Worm (Caenorhabditis elegans) whole organism, early embryonic: ENCODE data around the gene F09A5.3.

Experiments used
- F13C5.2 ChIP-seq: sonication (generic microtip); optimal IDR thresholded peaks from 2 replicates; lab custom pipeline; 2017; ENCODE audit warnings: mild to moderate bottlenecking, missing genetic modification characterization, inconsistent platforms, missing compliant biosample characterization
- aly-1 ChIP-seq: sonication (generic microtip); optimal IDR thresholded peaks from 2 replicates; lab custom pipeline; 2016; ENCODE audit warnings: missing genetic modification characterization, missing compliant biosample characterization
- ama-1 ChIP-seq: fragments of 150-350 bp; optimal IDR thresholded peaks from 2 replicates; lab custom pipeline; 2014
- ceh-13 ChIP-seq: fragments of 200-800 bp; sonication (Bioruptor generic); optimal IDR thresholded peaks from 2 replicates; lab custom pipeline; 2018; ENCODE audit warnings: mild to moderate bottlenecking, missing genetic modification characterization, missing compliant biosample characterization
- ceh-36 ChIP-seq: sonication (generic microtip); optimal IDR thresholded peaks from 2 replicates; lab custom pipeline; 2016; ENCODE audit warnings: missing genetic modification characterization, inconsistent platforms, missing compliant biosample characterization
- hmbx-1 ChIP-seq: sonication (generic microtip); optimal IDR thresholded peaks from 2 replicates; lab custom pipeline; 2016; ENCODE audit warnings: mild to moderate bottlenecking, missing genetic modification characterization, missing compliant biosample characterization
- hmg-4 ChIP-seq: fragments of 200-800 bp; sonication (Bioruptor generic); optimal IDR thresholded peaks from 2 replicates; lab custom pipeline; 2018; ENCODE audit warnings: mild to moderate bottlenecking, missing genetic modification characterization, missing compliant biosample characterization
- hnd-1 ChIP-seq: sonication (generic microtip); optimal IDR thresholded peaks from 2 replicates; lab custom pipeline; 2016; ENCODE audit warnings: missing genetic modification characterization, missing compliant biosample characterization
- pes-1 ChIP-seq: fragments of 200-800 bp; sonication (Bioruptor generic); IDR thresholded peaks from 2 replicates; pipeline ENCODE4 v1.3.6; 2022; ENCODE audit warnings: missing genetic modification reagents, missing genetic modification characterization, missing compliant biosample characterization
- scrt-1 ChIP-seq: fragments of 200-800 bp; sonication (Bioruptor generic); IDR thresholded peaks from 2 replicates; pipeline ENCODE4 v1.3.6; 2022; ENCODE audit warnings: missing genetic modification characterization, missing compliant biosample characterization
- tbx-11 ChIP-seq: fragments of 200-800 bp; sonication (Bioruptor generic); IDR thresholded peaks from 2 replicates; pipeline ENCODE4 v1.3.6; 2022; ENCODE audit warnings: missing genetic modification characterization, missing compliant biosample characterization
- tbx-37 ChIP-seq: fragments of 200-800 bp; sonication (Bioruptor generic); conservative IDR thresholded peaks from 2 replicates; pipeline ENCODE4 v1.3.6; 2022; ENCODE audit warnings: missing genetic modification reagents, missing genetic modification characterization, missing compliant biosample characterization
- tra-4 ChIP-seq: sonication (generic microtip); optimal IDR thresholded peaks from 2 replicates; lab custom pipeline; 2017; ENCODE audit warnings: missing genetic modification characterization, missing compliant biosample characterization

- TF ChIP-seq ama-1 (no peak), ceh-36 (tag; lab: Kevin White, UChicago) (no peak), tra-4 (tag; lab: Kevin White, UChicago) (no peak), ceh-13 (GFP tag; lab: Kevin White, UChicago) (no peak), aly-1 (tag; lab: Kevin White, UChicago) (no peak), hnd-1 (tag; lab: Kevin White, UChicago) (no peak), scrt-1 (GFP tag; lab: Robert Waterston, UW) (no peak), hmg-4 (GFP tag; lab: Kevin White, UChicago) (no peak), hmbx-1 (tag; lab: Kevin White, UChicago) (no peak), tbx-37 (GFP tag; lab: Robert Waterston, UW) (no peak), pes-1 (no peak), F13C5.2 (tag; lab: Kevin White, UChicago) (no peak), tbx-11 (GFP tag; lab: Robert Waterston, UW) (no peak)
These were observed 17.1 kb downstream of the F09A5.3 start for ce11 chrX:13158487-13158886.
